Fruit fly (Drosophila melanogaster) whole organism, embryonic: ENCODE results near the gene Kaz-m1.

ENCODE experiments used
- Aef1 ChIP-seq: fragments of 200-800 bp; sonication (Bioruptor generic); IDR thresholded peaks from 3 replicates; pipeline ENCODE4 v1.3.6; 2022; ENCODE audit warnings: missing biosample characterization, missing genetic modification characterization
- Asciz ChIP-seq: fragments of 200-800 bp; sonication (Bioruptor generic); optimal IDR thresholded peaks from 2 replicates; lab custom pipeline; 2017; ENCODE audit warnings: missing biosample characterization, mild to moderate bottlenecking, missing genetic modification characterization, missing genetic modification reagents
- Blimp-1 ChIP-seq: fragments of 200-800 bp; sonication (Bioruptor generic); optimal IDR thresholded peaks from 3 replicates; lab custom pipeline; 2018; ENCODE audit warnings: missing biosample characterization, missing genetic modification characterization, mild to moderate bottlenecking, moderate library complexity, missing genetic modification reagents
- C15 ChIP-seq: fragments of 200-800 bp; sonication (Bioruptor generic); IDR thresholded peaks from 3 replicates; pipeline ENCODE4 v1.3.6; 2022; ENCODE audit warnings: missing biosample characterization, missing genetic modification characterization
- CG10565 ChIP-seq: fragments of 200-800 bp; sonication (Bioruptor generic); optimal IDR thresholded peaks from 3 replicates; lab custom pipeline; 2016; ENCODE audit warnings: missing biosample characterization, mild to moderate bottlenecking, missing genetic modification characterization
- CG13424 ChIP-seq: fragments of 200-800 bp; sonication (Bioruptor generic); optimal IDR thresholded peaks from 2 replicates; lab custom pipeline; 2019; ENCODE audit warnings: missing biosample characterization, mild to moderate bottlenecking, missing genetic modification characterization, moderate library complexity
- CG13624 ChIP-seq: fragments of 200-800 bp; sonication (Bioruptor generic); optimal IDR thresholded peaks from 2 replicates; lab custom pipeline; 2016; ENCODE audit warnings: missing biosample characterization, missing genetic modification characterization
- CG15073 ChIP-seq: fragments of 200-800 bp; sonication (Bioruptor generic); optimal IDR thresholded peaks from 2 replicates; lab custom pipeline; 2016; ENCODE audit warnings: missing biosample characterization, missing genetic modification characterization
- CG15269 ChIP-seq: fragments of 200-800 bp; sonication (Bioruptor generic); optimal IDR thresholded peaks from 2 replicates; lab custom pipeline; 2018; ENCODE audit warnings: missing biosample characterization, mild to moderate bottlenecking, missing genetic modification characterization, moderate library complexity
- CG15479 ChIP-seq: fragments of 200-800 bp; sonication (Bioruptor generic); optimal IDR thresholded peaks from 3 replicates; lab custom pipeline; 2019; ENCODE audit warnings: missing biosample characterization, mild to moderate bottlenecking, missing genetic modification characterization, moderate library complexity
- CG17912 ChIP-seq: fragments of 200-800 bp; sonication (Bioruptor generic); optimal IDR thresholded peaks from 2 replicates; lab custom pipeline; 2018; ENCODE audit warnings: missing biosample characterization, mild to moderate bottlenecking, missing genetic modification characterization
- CG2116 ChIP-seq: fragments of 200-800 bp; sonication (Bioruptor generic); optimal IDR thresholded peaks from 3 replicates; lab custom pipeline; 2018; ENCODE audit warnings: missing biosample characterization, mild to moderate bottlenecking, missing genetic modification characterization
- CG2202 ChIP-seq: fragments of 200-800 bp; sonication (Bioruptor generic); optimal IDR thresholded peaks from 2 replicates; lab custom pipeline; 2018; ENCODE audit warnings: missing biosample characterization, mild to moderate bottlenecking, missing genetic modification characterization
- CG33213 ChIP-seq: fragments of 200-800 bp; sonication (Bioruptor generic); optimal IDR thresholded peaks from 3 replicates; lab custom pipeline; 2016; ENCODE audit warnings: missing biosample characterization, missing genetic modification characterization
- CG33557 ChIP-seq: fragments of 200-800 bp; sonication (Bioruptor generic); optimal IDR thresholded peaks from 2 replicates; lab custom pipeline; 2019; ENCODE audit warnings: missing biosample characterization, mild to moderate bottlenecking, missing genetic modification characterization, moderate library complexity
- CG4360 ChIP-seq: fragments of 200-800 bp; sonication (Bioruptor generic); IDR thresholded peaks from 2 replicates; pipeline ENCODE4 v1.3.6; 2022; ENCODE audit warnings: missing biosample characterization, missing genetic modification characterization
- CG4854 ChIP-seq: fragments of 200-800 bp; sonication (Bioruptor generic); optimal IDR thresholded peaks from 2 replicates; lab custom pipeline; 2016; ENCODE audit warnings: missing biosample characterization, missing genetic modification characterization, inconsistent platforms
- CG5180 ChIP-seq: fragments of 200-800 bp; sonication (Bioruptor generic); optimal IDR thresholded peaks from 3 replicates; lab custom pipeline; 2017; ENCODE audit warnings: missing biosample characterization, missing genetic modification characterization, mild to moderate bottlenecking, moderate library complexity, missing genetic modification reagents
- CG8359 ChIP-seq: fragments of 200-800 bp; sonication (Bioruptor generic); optimal IDR thresholded peaks from 2 replicates; lab custom pipeline; 2017; ENCODE audit warnings: missing biosample characterization, mild to moderate bottlenecking, missing genetic modification characterization, borderline replicate concordance
- CG8478 ChIP-seq: fragments of >200 bp; optimal IDR thresholded peaks from 2 replicates; lab custom pipeline; 2018
- CG9437 ChIP-seq: fragments of 200-800 bp; sonication (Bioruptor generic); optimal IDR thresholded peaks from 2 replicates; lab custom pipeline; 2018; ENCODE audit warnings: missing biosample characterization, mild to moderate bottlenecking, missing genetic modification characterization
- Deaf1 ChIP-seq: fragments of 200-800 bp; optimal IDR thresholded peaks from 3 replicates; lab custom pipeline; 2019; ENCODE audit warnings: missing biosample characterization, mild to moderate bottlenecking, missing genetic modification characterization, moderate library complexity
- HLHmδ ChIP-seq: fragments of 200-800 bp; sonication (Bioruptor generic); optimal IDR thresholded peaks from 2 replicates; lab custom pipeline; 2018; ENCODE audit warnings: missing biosample characterization, mild to moderate bottlenecking, missing genetic modification characterization, moderate library complexity
- Hand ChIP-seq: fragments of 200-800 bp; sonication (Bioruptor generic); optimal IDR thresholded peaks from 2 replicates; lab custom pipeline; 2017; ENCODE audit warnings: mild to moderate bottlenecking, missing biosample characterization, missing genetic modification reagents, missing genetic modification characterization
- Neu2 ChIP-seq: fragments of 200-800 bp; sonication (Bioruptor generic); optimal IDR thresholded peaks from 3 replicates; lab custom pipeline; 2016; ENCODE audit warnings: missing biosample characterization, missing genetic modification characterization, borderline replicate concordance
- Nf-YA ChIP-seq: fragments of 200-800 bp; sonication (Bioruptor generic); IDR thresholded peaks from 2 replicates; pipeline ENCODE4 v1.3.6; 2022; ENCODE audit warnings: missing biosample characterization, missing genetic modification characterization
- Nf-YB ChIP-seq: fragments of 200-800 bp; sonication (Bioruptor generic); optimal IDR thresholded peaks from 3 replicates; lab custom pipeline; 2019; ENCODE audit warnings: missing biosample characterization, mild to moderate bottlenecking, missing genetic modification characterization, moderate library complexity
- Nf-YC ChIP-seq: fragments of 200-800 bp; optimal IDR thresholded peaks from 3 replicates; lab custom pipeline; 2019; ENCODE audit warnings: missing biosample characterization, mild to moderate bottlenecking, missing genetic modification characterization, moderate library complexity
- Opbp ChIP-seq: fragments of 200-800 bp; sonication (Bioruptor generic); IDR thresholded peaks from 3 replicates; pipeline ENCODE4 v1.3.6; 2022; ENCODE audit warnings: missing biosample characterization, missing genetic modification characterization; ENCODE audit not compliant: partially characterized antibody
- Ravus ChIP-seq: fragments of 200-800 bp; sonication (Bioruptor generic); IDR thresholded peaks from 2 replicates; pipeline ENCODE4 v1.3.6; 2022; ENCODE audit warnings: missing biosample characterization, missing genetic modification characterization
- ap ChIP-seq: fragments of 200-800 bp; sonication (Bioruptor generic); IDR thresholded peaks from 2 replicates; pipeline ENCODE4 v1.3.6; 2022; ENCODE audit warnings: missing biosample characterization, missing genetic modification characterization
- cwo ChIP-seq: fragments of 200-800 bp; sonication (Bioruptor generic); optimal IDR thresholded peaks from 3 replicates; lab custom pipeline; 2017; ENCODE audit warnings: missing biosample characterization, missing genetic modification characterization, mild to moderate bottlenecking, moderate library complexity, missing genetic modification reagents
- dimm ChIP-seq: fragments of 200-800 bp; sonication (Bioruptor generic); IDR thresholded peaks from 2 replicates; pipeline ENCODE4 v1.3.6; 2022; ENCODE audit warnings: missing biosample characterization, missing genetic modification characterization
- fd64A ChIP-seq: fragments of 200-800 bp; sonication (Bioruptor generic); optimal IDR thresholded peaks from 3 replicates; lab custom pipeline; 2018; ENCODE audit warnings: missing biosample characterization, mild to moderate bottlenecking, missing genetic modification characterization
- gcm ChIP-seq: fragments of 200-800 bp; sonication (Bioruptor generic); optimal IDR thresholded peaks from 2 replicates; lab custom pipeline; 2019; ENCODE audit warnings: missing biosample characterization, mild to moderate bottlenecking, missing genetic modification characterization, moderate library complexity
- ind ChIP-seq: fragments of 200-800 bp; sonication (Bioruptor generic); optimal IDR thresholded peaks from 3 replicates; lab custom pipeline; 2016; ENCODE audit warnings: missing biosample characterization, missing genetic modification characterization
- jumu ChIP-seq: fragments of 200-800 bp; sonication (Bioruptor generic); optimal IDR thresholded peaks from 3 replicates; lab custom pipeline; 2016; ENCODE audit warnings: missing biosample characterization, missing genetic modification characterization
- nerfin-1 ChIP-seq: fragments of 200-800 bp; sonication (Bioruptor generic); optimal IDR thresholded peaks from 3 replicates; lab custom pipeline; 2019; ENCODE audit warnings: missing biosample characterization, mild to moderate bottlenecking, missing genetic modification characterization, moderate library complexity
- pb ChIP-seq: fragments of 200-800 bp; sonication (Bioruptor generic); optimal IDR thresholded peaks from 3 replicates; lab custom pipeline; 2016; ENCODE audit warnings: missing biosample characterization, missing genetic modification characterization
- peb ChIP-seq: fragments of 200-800 bp; sonication (Bioruptor generic); IDR thresholded peaks from 2 replicates; pipeline ENCODE4 v1.3.6; 2022; ENCODE audit warnings: missing biosample characterization, missing genetic modification characterization
- pnt ChIP-seq: fragments of 200-800 bp; sonication (Bioruptor generic); optimal IDR thresholded peaks from 3 replicates; lab custom pipeline; 2016; ENCODE audit warnings: missing biosample characterization, missing genetic modification characterization
- prd ChIP-seq, 3 experiments: fragments of >200 bp in 2 of 3; fragments of 200-800 bp in 1 of 3; sonication (Bioruptor generic) in 1 of 3; optimal IDR thresholded peaks in 2 of 3; IDR thresholded peaks in 1 of 3; 2 replicates in 2 of 3; 3 replicates in 1 of 3; pipeline versions ENCODE4 v1.3.6 to Lab custom; 2017 to 2022; ENCODE audit warnings: missing biosample characterization in 1 of 3, missing genetic modification characterization in 1 of 3
- pros ChIP-seq: fragments of 200-800 bp; sonication (Bioruptor generic); optimal IDR thresholded peaks from 3 replicates; lab custom pipeline; 2019; ENCODE audit warnings: missing biosample characterization, mild to moderate bottlenecking, missing genetic modification characterization, moderate library complexity
- sens ChIP-seq: fragments of 200-800 bp; sonication (Bioruptor generic); peaks from one replicate; lab custom pipeline; 2016; ENCODE audit warnings: missing biosample characterization, missing genetic modification characterization
- stc ChIP-seq: fragments of 200-800 bp; sonication (Bioruptor generic); IDR thresholded peaks from 2 replicates; pipeline ENCODE4 v1.3.6; 2022; ENCODE audit warnings: missing biosample characterization, missing genetic modification characterization
- toy ChIP-seq: fragments of 200-800 bp; sonication (Bioruptor generic); IDR thresholded peaks from 2 replicates; pipeline ENCODE4 v1.3.6; 2022; ENCODE audit warnings: missing biosample characterization, missing genetic modification characterization
- unc-4 ChIP-seq: fragments of 200-800 bp; sonication (Bioruptor generic); IDR thresholded peaks from 2 replicates; pipeline ENCODE4 v1.3.6; 2022; ENCODE audit warnings: missing biosample characterization, missing genetic modification characterization; ENCODE audit not compliant: partially characterized antibody
- vvl ChIP-seq: fragments of 200-800 bp; sonication (Bioruptor generic); IDR thresholded peaks from 2 replicates; pipeline ENCODE4 v1.3.6; 2022; ENCODE audit warnings: missing biosample characterization, missing genetic modification characterization

The Kaz-m1 gene

dm6 chr3R:25999611-26000010 lies 14.9 kb upstream of the Kaz-m1 start (continued):
- TF ChIP-seq Hand (GFP tag; lab: Kevin White, UChicago) (no peak), sens (GFP tag; lab: Kevin White, UChicago) (peak; percentile 15), unc-4 (GFP tag; lab: Robert Waterston, UW) (no peak), CG2202 (tag; lab: Kevin White, UChicago) (no peak), CG13624 (no peak), ind (GFP tag; lab: Kevin White, UChicago) (no peak), Opbp (GFP tag; lab: Robert Waterston, UW) (peak; percentile 22; the same call in 1 of the 3 replicates), CG15073 (no peak), pb (no peak), CG10565 (no peak), jumu (no peak), Asciz (GFP tag; lab: Kevin White, UChicago) (no peak), Nf-YA (GFP tag; lab: Robert Waterston, UW) (no peak), cwo (GFP tag; lab: Kevin White, UChicago) (no peak), pros (GFP tag; lab: Kevin White, UChicago) (peak; percentile 98), ap (GFP tag; lab: Robert Waterston, UW) (no peak), CG9437 (GFP tag; lab: Kevin White, UChicago) (no peak), Nf-YB (GFP tag; lab: Kevin White, UChicago) (no peak), stc (GFP tag; lab: Robert Waterston, UW) (no peak), dimm (GFP tag; lab: Robert Waterston, UW) (no peak), nerfin-1 (peak; percentile 97)
- TF ChIP-seq, all 482 proteins: peak for 15

- no peak for TF ChIP-seq gcm
- TF ChIP-seq CG8478 (lab: Kevin White, UChicago) = no peak
- TF ChIP-seq CG17912 (GFP tag; lab: Kevin White, UChicago) = no peak
- no peak for TF ChIP-seq prd (optimal IDR thresholded peaks at IDR 0.05; lab: Kevin White, UChicago)
- TF ChIP-seq prd (GFP tag; IDR thresholded peaks at IDR 0.05; lab: Robert Waterston, UW) = no peak
- TF ChIP-seq CG4360 = no peak; the same call in 1 of the 2 replicates
- TF ChIP-seq dimm (GFP tag; lab: Robert Waterston, UW) = no peak
- no peak for TF ChIP-seq CG8359 (GFP tag; lab: Kevin White, UChicago)
- no peak for TF ChIP-seq Deaf1
- TF ChIP-seq CG33213 = no peak
- no peak for TF ChIP-seq Aef1 (GFP tag; lab: Robert Waterston, UW)
- TF ChIP-seq Nf-YC = no peak
- no peak for TF ChIP-seq C15 (GFP tag; lab: Robert Waterston, UW)
- no peak for TF ChIP-seq pnt (GFP tag; lab: Kevin White, UChicago)
- TF ChIP-seq Neu2 = no peak
- TF ChIP-seq CG15269 (tag; lab: Kevin White, UChicago) = no peak
- TF ChIP-seq CG4854 = no peak
- peak; percentile 17 for TF ChIP-seq CG33557 (GFP tag; lab: Kevin White, UChicago)
- no peak for TF ChIP-seq vvl (GFP tag; lab: Robert Waterston, UW)
- TF ChIP-seq Blimp-1 (GFP tag; lab: Kevin White, UChicago) = peak; percentile 98
- TF ChIP-seq CG2116 = no peak
- TF ChIP-seq Ravus (GFP tag; lab: Robert Waterston, UW) = no peak
- TF ChIP-seq CG5180 (GFP tag; lab: Kevin White, UChicago) = peak; percentile 79
- TF ChIP-seq toy (GFP tag; lab: Robert Waterston, UW) = no peak
- TF ChIP-seq CG13424 = no peak
- TF ChIP-seq HLHmδ (GFP tag; lab: Kevin White, UChicago) = peak; percentile 90
- no peak for TF ChIP-seq fd64A
- TF ChIP-seq CG15479 (GFP tag; lab: Kevin White, UChicago) = peak; percentile 13
- no peak for TF ChIP-seq peb (GFP tag; lab: Robert Waterston, UW)
These were observed 13.5 kb upstream of the Kaz-m1 start for dm6 chr3R:26000720-26001682.
